Fruit fly (Drosophila melanogaster): ENCODE data around the gene CG11570.

DNA sequence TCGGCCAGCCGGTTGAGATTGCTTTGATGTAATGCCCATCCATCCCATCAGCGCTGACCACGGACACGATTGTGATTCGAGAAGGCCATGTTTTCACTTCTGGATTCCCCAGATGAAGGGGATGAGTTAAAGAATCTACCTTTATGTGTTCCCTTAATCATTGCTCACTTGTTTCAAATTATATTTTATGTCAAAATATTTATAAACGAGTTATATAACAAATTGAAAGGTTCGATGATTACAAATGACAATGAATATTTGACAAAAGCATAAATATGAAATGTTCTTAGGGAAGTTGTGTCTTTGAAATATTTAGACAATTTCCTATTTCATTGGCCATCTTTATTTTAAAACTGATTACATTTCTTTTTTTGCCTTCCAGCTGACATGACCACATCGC is 25.9 kb downstream of the CG11570 start:
- TF ChIP-seq CG9705 (GFP tag; optimal IDR thresholded peaks at IDR 0.05) (no peak), HLH106 (tag; optimal IDR thresholded peaks at IDR 0.05) (no peak), Abd-B (GFP tag; optimal IDR thresholded peaks at IDR 0.05) (no peak), Myc (optimal IDR thresholded peaks at IDR 0.05) (no peak), lola (GFP tag; optimal IDR thresholded peaks at IDR 0.05) (no peak), dl (GFP tag; optimal IDR thresholded peaks at IDR 0.05; ENCODE audit: insufficient read depth in 1 of 2, partially characterized antibody in 2 of 2) (no peak), brk (GFP tag; optimal IDR thresholded peaks at IDR 0.05) (no peak), CrebA (GFP tag; optimal IDR thresholded peaks at IDR 0.05; ENCODE audit: borderline replicate concordance) (no peak), jim (GFP tag; optimal IDR thresholded peaks at IDR 0.05) (no peak), OdsH (GFP tag; optimal IDR thresholded peaks at IDR 0.05) (no peak), h (GFP tag; optimal IDR thresholded peaks at IDR 0.05) (no peak)
